Worm (Caenorhabditis elegans): Measurements from ENCODE around the gene slfl-5.

ce11 chrV:12276946-12277345, 32.1 kb upstream of the slfl-5 start, which contains the start of gene bnc-1:
- TF ChIP-seq lin-11 (tag; optimal IDR thresholded peaks at IDR 0.05) = no peak
- no peak for TF ChIP-seq nhr-237 (tag; optimal IDR thresholded peaks at IDR 0.05)
- no peak for TF ChIP-seq ama-1 (optimal IDR thresholded peaks at IDR 0.05)
- TF ChIP-seq blmp-1 (tag; optimal IDR thresholded peaks at IDR 0.05; ENCODE audit: insufficient read depth) = no peak
- TF ChIP-seq nhr-23 (tag; optimal IDR thresholded peaks at IDR 0.05) = no peak
- no peak for TF ChIP-seq lsy-2 (tag; optimal IDR thresholded peaks at IDR 0.05)
- no peak for TF ChIP-seq alr-1 (tag; optimal IDR thresholded peaks at IDR 0.05)
- TF ChIP-seq nhr-12 (tag; optimal IDR thresholded peaks at IDR 0.05) = no peak
- no peak for TF ChIP-seq nhr-10 (tag; optimal IDR thresholded peaks at IDR 0.05)
- no peak for TF ChIP-seq nhr-11 (tag; optimal IDR thresholded peaks at IDR 0.05)
- no peak for TF ChIP-seq egl-27 (tag; optimal IDR thresholded peaks at IDR 0.05)
